Fruit fly (Drosophila melanogaster) whole organism, embryonic: ENCODE data around the gene Taf11.
A peak's percentile ranks its signal among the peaks of the same experiment; 100 is the strongest.

Experiments used
- Atf6 ChIP-seq: fragments of 200-800 bp; sonication (Bioruptor generic); IDR thresholded peaks from 2 replicates; pipeline ENCODE4 v1.3.6; 2022; ENCODE audit warnings: missing biosample characterization, missing genetic modification characterization
- Awh ChIP-seq: fragments of 200-800 bp; sonication (Bioruptor generic); IDR thresholded peaks from 2 replicates; pipeline ENCODE4, ENCODE4 v1.3.6; 2022; ENCODE audit warnings: missing biosample characterization, missing genetic modification characterization
- BEAF-32 ChIP-seq: fragments of 200-800 bp; sonication (Bioruptor generic); optimal IDR thresholded peaks from 3 replicates; lab custom pipeline; 2017; ENCODE audit warnings: missing biosample characterization, missing genetic modification characterization, mild to moderate bottlenecking, moderate library complexity, missing genetic modification reagents
- BtbVII ChIP-seq: fragments of 200-800 bp; sonication (Bioruptor generic); optimal IDR thresholded peaks from 3 replicates; lab custom pipeline; 2017; ENCODE audit warnings: missing biosample characterization, mild to moderate bottlenecking, missing genetic modification characterization
- C15 ChIP-seq: fragments of 200-800 bp; sonication (Bioruptor generic); IDR thresholded peaks from 3 replicates; pipeline ENCODE4 v1.3.6; 2022; ENCODE audit warnings: missing biosample characterization, missing genetic modification characterization
- CG10274 ChIP-seq: fragments of 200-800 bp; sonication (Bioruptor generic); optimal IDR thresholded peaks from 3 replicates; lab custom pipeline; 2017; ENCODE audit warnings: missing biosample characterization, mild to moderate bottlenecking, missing genetic modification characterization
- CG12236 ChIP-seq: fragments of 200-800 bp; sonication (Bioruptor generic); optimal IDR thresholded peaks from 2 replicates; lab custom pipeline; 2016; ENCODE audit warnings: missing biosample characterization, missing genetic modification characterization
- CG12299 ChIP-seq: fragments of 200-800 bp; sonication (Bioruptor generic); optimal IDR thresholded peaks from 2 replicates; lab custom pipeline; 2018; ENCODE audit warnings: missing biosample characterization, mild to moderate bottlenecking, missing genetic modification characterization
- CG14050 ChIP-seq: fragments of 200-800 bp; sonication (Bioruptor generic); IDR thresholded peaks from 3 replicates; pipeline ENCODE4 v1.3.6; 2022; ENCODE audit warnings: missing biosample characterization, missing genetic modification characterization
- CG15011 ChIP-seq: fragments of 200-800 bp; sonication (Bioruptor generic); optimal IDR thresholded peaks from 3 replicates; lab custom pipeline; 2018; ENCODE audit warnings: missing biosample characterization, mild to moderate bottlenecking, missing genetic modification characterization
- CG16863 ChIP-seq: fragments of 200-800 bp; sonication (Bioruptor generic); optimal IDR thresholded peaks from 3 replicates; lab custom pipeline; 2016; ENCODE audit warnings: missing biosample characterization, missing genetic modification characterization
- CG17802 ChIP-seq: fragments of 200-800 bp; sonication (Bioruptor generic); optimal IDR thresholded peaks from 2 replicates; lab custom pipeline; 2018; ENCODE audit warnings: missing biosample characterization, mild to moderate bottlenecking, missing genetic modification characterization, moderate library complexity
- CG17829 ChIP-seq: fragments of 200-800 bp; optimal IDR thresholded peaks from 2 replicates; lab custom pipeline; 2019; ENCODE audit warnings: missing biosample characterization, mild to moderate bottlenecking, missing genetic modification characterization, moderate library complexity
- CG18599 ChIP-seq: fragments of 200-800 bp; sonication (Bioruptor generic); optimal IDR thresholded peaks from 3 replicates; lab custom pipeline; 2017; ENCODE audit warnings: missing biosample characterization, missing genetic modification characterization, mild to moderate bottlenecking, moderate library complexity, missing genetic modification reagents
- CG18619 ChIP-seq: fragments of 200-800 bp; sonication (Bioruptor generic); optimal IDR thresholded peaks from 3 replicates; lab custom pipeline; 2017; ENCODE audit warnings: missing biosample characterization, mild to moderate bottlenecking, missing genetic modification characterization
- CG32532 ChIP-seq: fragments of 200-800 bp; sonication (Bioruptor generic); IDR thresholded peaks from 2 replicates; pipeline ENCODE4 v1.3.6; 2022; ENCODE audit warnings: missing biosample characterization, missing genetic modification characterization
- CG34224 ChIP-seq: fragments of 200-800 bp; sonication (Bioruptor generic); IDR thresholded peaks from 3 replicates; pipeline ENCODE4 v1.3.6; 2022; ENCODE audit warnings: missing biosample characterization, missing genetic modification characterization; ENCODE audit not compliant: partially characterized antibody
- CG3847 ChIP-seq: fragments of 200-800 bp; sonication (Bioruptor generic); IDR thresholded peaks from 2 replicates; pipeline ENCODE4 v1.3.6; 2022; ENCODE audit warnings: missing biosample characterization, missing genetic modification characterization
- CG8388 ChIP-seq: fragments of 200-800 bp; sonication (Bioruptor generic); optimal IDR thresholded peaks from 2 replicates; lab custom pipeline; 2019; ENCODE audit warnings: missing biosample characterization, mild to moderate bottlenecking, missing genetic modification characterization, moderate library complexity
- CG9797 ChIP-seq: fragments of 200-800 bp; sonication (Bioruptor generic); optimal IDR thresholded peaks from 3 replicates; lab custom pipeline; 2018; ENCODE audit warnings: missing biosample characterization, mild to moderate bottlenecking, missing genetic modification characterization
- CG9876 ChIP-seq: fragments of 200-800 bp; sonication (Bioruptor generic); optimal IDR thresholded peaks from 2 replicates; lab custom pipeline; 2016; ENCODE audit warnings: missing biosample characterization, missing genetic modification characterization
- Dbx ChIP-seq: fragments of 200-800 bp; sonication (Bioruptor generic); IDR thresholded peaks from 3 replicates; pipeline ENCODE4 v1.3.6; 2022; ENCODE audit warnings: missing biosample characterization, missing genetic modification characterization
- Doc2 ChIP-seq: fragments of 200-800 bp; sonication (Bioruptor generic); IDR thresholded peaks from 2 replicates; pipeline ENCODE4 v1.3.6; 2022; ENCODE audit warnings: missing biosample characterization, missing genetic modification characterization
- E2f2 ChIP-seq: fragments of 200-800 bp; sonication (Bioruptor generic); IDR thresholded peaks from 2 replicates; pipeline ENCODE4 v1.3.6; 2022; ENCODE audit warnings: missing biosample characterization, missing genetic modification characterization
- HLH4C ChIP-seq: fragments of 200-800 bp; sonication (Bioruptor generic); IDR thresholded peaks from 3 replicates; pipeline ENCODE4 v1.3.6; 2022; ENCODE audit warnings: missing biosample characterization, missing genetic modification characterization; ENCODE audit not compliant: partially characterized antibody
- Hmr ChIP-seq: fragments of 200-800 bp; sonication (Bioruptor generic); optimal IDR thresholded peaks from 3 replicates; lab custom pipeline; 2017; ENCODE audit warnings: mild to moderate bottlenecking, missing biosample characterization, missing genetic modification reagents, missing genetic modification characterization
- Hr51 ChIP-seq, 2 experiments: fragments of 200-800 bp; sonication (Bioruptor generic); optimal IDR thresholded peaks; 2 replicates in 1 of 2; 3 replicates in 1 of 2; lab custom pipeline; 2016 to 2018; ENCODE audit warnings: missing biosample characterization in 2 of 2, missing genetic modification characterization in 2 of 2, mild to moderate bottlenecking in 1 of 2, moderate library complexity in 1 of 2
- Lhr ChIP-seq: fragments of 200-800 bp; sonication (Bioruptor generic); optimal IDR thresholded peaks from 3 replicates; lab custom pipeline; 2017; ENCODE audit warnings: mild to moderate bottlenecking, missing biosample characterization, missing genetic modification reagents, missing genetic modification characterization
- Nf-YB ChIP-seq: fragments of 200-800 bp; sonication (Bioruptor generic); optimal IDR thresholded peaks from 3 replicates; lab custom pipeline; 2019; ENCODE audit warnings: missing biosample characterization, mild to moderate bottlenecking, missing genetic modification characterization, moderate library complexity
- NfI ChIP-seq: fragments of 200-800 bp; sonication (Bioruptor generic); optimal IDR thresholded peaks from 3 replicates; lab custom pipeline; 2018; ENCODE audit warnings: missing biosample characterization, mild to moderate bottlenecking, missing genetic modification characterization, moderate library complexity
- Ptx1 ChIP-seq: fragments of 200-800 bp; sonication (Bioruptor generic); IDR thresholded peaks from 2 replicates; pipeline ENCODE4 v1.3.6; 2022; ENCODE audit warnings: missing biosample characterization, missing genetic modification characterization
- Rx ChIP-seq: fragments of 200-800 bp; sonication (Bioruptor generic); IDR thresholded peaks from 2 replicates; pipeline ENCODE4 v1.3.6; 2022; ENCODE audit warnings: missing biosample characterization, missing genetic modification characterization
- Scr ChIP-seq: fragments of 200-800 bp; sonication (Bioruptor generic); IDR thresholded peaks from 2 replicates; pipeline ENCODE4 v1.3.6; 2022; ENCODE audit warnings: missing biosample characterization, missing genetic modification characterization; ENCODE audit not compliant: partially characterized antibody
- Six4 ChIP-seq: fragments of 200-800 bp; sonication (Bioruptor generic); optimal IDR thresholded peaks from 2 replicates; lab custom pipeline; 2016; ENCODE audit warnings: missing biosample characterization, missing genetic modification characterization
- Sry-δ ChIP-seq: fragments of 200-800 bp; sonication (Bioruptor generic); optimal IDR thresholded peaks from 2 replicates; lab custom pipeline; 2016; ENCODE audit warnings: missing biosample characterization, missing genetic modification characterization
- Tbp ChIP-seq: fragments of >200 bp; optimal IDR thresholded peaks from 2 replicates; lab custom pipeline; 2018; ENCODE audit warnings: missing biosample characterization, missing genetic modification characterization
- ap ChIP-seq: fragments of 200-800 bp; sonication (Bioruptor generic); IDR thresholded peaks from 2 replicates; pipeline ENCODE4 v1.3.6; 2022; ENCODE audit warnings: missing biosample characterization, missing genetic modification characterization
- chif ChIP-seq, 2 experiments: fragments of 200-800 bp; sonication (Bioruptor generic); optimal IDR thresholded peaks; 3 replicates each; lab custom pipeline; 2016; ENCODE audit warnings: missing biosample characterization in 2 of 2, missing genetic modification characterization in 2 of 2
- ci ChIP-seq: fragments of 200-800 bp; sonication (Bioruptor generic); IDR thresholded peaks from 3 replicates; pipeline ENCODE4 v1.3.6; 2022; ENCODE audit warnings: missing biosample characterization, missing genetic modification characterization
- kay ChIP-seq: fragments of 200-800 bp; sonication (Bioruptor generic); optimal IDR thresholded peaks from 2 replicates; lab custom pipeline; 2016; ENCODE audit warnings: missing biosample characterization, missing genetic modification characterization
- lab ChIP-seq: fragments of 200-800 bp; sonication (Bioruptor generic); optimal IDR thresholded peaks from 3 replicates; lab custom pipeline; 2017; ENCODE audit warnings: missing biosample characterization, missing genetic modification characterization, mild to moderate bottlenecking, moderate library complexity, missing genetic modification reagents
- nerfin-1 ChIP-seq: fragments of 200-800 bp; sonication (Bioruptor generic); optimal IDR thresholded peaks from 3 replicates; lab custom pipeline; 2019; ENCODE audit warnings: missing biosample characterization, mild to moderate bottlenecking, missing genetic modification characterization, moderate library complexity
- pum ChIP-seq: fragments of 200-800 bp; sonication (Bioruptor generic); optimal IDR thresholded peaks from 2 replicates; lab custom pipeline; 2016; ENCODE audit warnings: missing biosample characterization, missing genetic modification characterization
- sc ChIP-seq, 3 experiments: fragments of >200 bp in 2 of 3; fragments of 200-800 bp in 1 of 3; sonication (Bioruptor generic) in 1 of 3; optimal IDR thresholded peaks; 2 replicates in 2 of 3; 3 replicates in 1 of 3; lab custom pipeline; 2017; ENCODE audit warnings: mild to moderate bottlenecking in 1 of 3, missing biosample characterization in 1 of 3, missing genetic modification characterization in 1 of 3, missing genetic modification reagents in 1 of 3
- sisA ChIP-seq: fragments of 200-800 bp; sonication (Bioruptor generic); IDR thresholded peaks from 2 replicates; pipeline ENCODE4 v1.3.6; 2022; ENCODE audit warnings: missing biosample characterization, missing genetic modification characterization
- stwl ChIP-seq: fragments of 200-800 bp; sonication (Bioruptor generic); optimal IDR thresholded peaks from 3 replicates; lab custom pipeline; 2018; ENCODE audit warnings: missing biosample characterization, mild to moderate bottlenecking, missing genetic modification characterization, moderate library complexity
- sug ChIP-seq: fragments of 200-800 bp; optimal IDR thresholded peaks from 2 replicates; lab custom pipeline; 2019; ENCODE audit warnings: missing biosample characterization, mild to moderate bottlenecking, missing genetic modification characterization, moderate library complexity
- tna ChIP-seq: fragments of 200-800 bp; sonication (Bioruptor generic); IDR thresholded peaks from 2 replicates; pipeline ENCODE4 v1.3.6; 2022; ENCODE audit warnings: missing biosample characterization, missing genetic modification characterization; ENCODE audit not compliant: partially characterized antibody
- ttk ChIP-seq: fragments of 200-800 bp; sonication (Bioruptor generic); IDR thresholded peaks from 2 replicates; pipeline ENCODE4 v2.1.2; 2022; ENCODE audit warnings: missing biosample characterization, missing genetic modification characterization

Taf11 gene

DNA sequence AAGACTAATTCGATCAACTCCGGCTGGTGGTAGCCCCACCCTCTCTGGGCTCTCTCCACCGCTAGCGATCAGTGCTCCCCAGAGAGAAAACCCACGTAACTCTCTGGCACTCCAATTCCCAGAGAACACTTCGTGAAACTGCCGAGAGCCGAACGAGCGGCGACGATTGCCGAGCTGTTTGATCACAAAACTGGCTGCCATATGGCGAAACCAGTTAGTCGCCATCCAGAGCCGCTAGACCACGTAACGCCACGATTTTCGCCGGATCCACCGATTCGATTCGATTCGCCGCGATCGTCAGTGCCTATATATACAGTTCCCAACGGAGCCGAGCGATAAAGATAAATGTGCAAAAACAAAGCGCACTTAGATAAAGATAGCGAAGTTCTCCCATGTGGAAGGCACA is 19.1 kb upstream of the Taf11 start, which contains the start of gene IP3K1 (continued):
- TF ChIP-seq Lhr (GFP tag; lab: Kevin White, UChicago) (no peak), E2f2 (GFP tag; lab: Robert Waterston, UW) (peak; percentile 45; the same call in 1 of the 2 replicates), chif (GFP tag; optimal IDR thresholded peaks at IDR 0.05; lab: Kevin White, UChicago) (no peak), ci (peak; percentile 73; the same call in 2 of the 3 replicates), CG9876 (no peak), stwl (tag; lab: Kevin White, UChicago) (peak; percentile 1), CG8388 (peak; percentile 4), Rx (GFP tag; lab: Robert Waterston, UW) (no peak), C15 (GFP tag; lab: Robert Waterston, UW) (no peak), CG17802 (tag; lab: Kevin White, UChicago) (no peak), CG12236 (GFP tag; lab: Kevin White, UChicago) (no peak), Sry-δ (GFP tag; lab: Kevin White, UChicago) (no peak), Scr (GFP tag; lab: Robert Waterston, UW) (peak; percentile 43; the same call in 1 of the 2 replicates), pum (GFP tag; lab: Kevin White, UChicago) (no peak), CG32532 (GFP tag; lab: Robert Waterston, UW) (peak; percentile 83), CG18619 (GFP tag; lab: Kevin White, UChicago) (no peak), Doc2 (GFP tag; lab: Robert Waterston, UW) (no peak), Dbx (GFP tag; lab: Robert Waterston, UW) (peak; percentile 75; the same call in 2 of the 3 replicates), sug (peak; percentile 75), Nf-YB (GFP tag; lab: Kevin White, UChicago) (no peak), nerfin-1 (tag; lab: Kevin White, UChicago) (no peak), ttk (GFP tag; lab: Robert Waterston, UW) (peak; percentile 29; the same call in 1 of the 2 replicates), CG34224 (GFP tag; lab: Robert Waterston, UW) (peak; percentile 74), CG3847 (GFP tag; lab: Robert Waterston, UW) (no peak), ap (GFP tag; lab: Robert Waterston, UW) (0 out of 2 replicates have a peak, but pooled peaks have one; percentile 8), CG18599 (GFP tag; lab: Kevin White, UChicago) (peak; percentile 45), Ptx1 (0 out of 2 replicates have a peak, but pooled peaks have one; percentile 7), CG17829 (peak; percentile 38), NfI (GFP tag; lab: Kevin White, UChicago) (peak; percentile 3), BEAF-32 (GFP tag; lab: Kevin White, UChicago) (no peak), CG12299 (tag; lab: Kevin White, UChicago) (peak; percentile 25), lab (GFP tag; lab: Kevin White, UChicago) (peak; percentile 81), tna (GFP tag; lab: Robert Waterston, UW) (no peak; the same call in 1 of the 2 replicates), Hr51 (GFP tag; optimal IDR thresholded peaks at IDR 0.05; lab: Kevin White, UChicago) (no peak), CG10274 (GFP tag; lab: Kevin White, UChicago) (no peak), BtbVII (peak; percentile 62), sc (optimal IDR thresholded peaks at IDR 0.05; lab: Kevin White, UChicago) (no peak), sc (GFP tag; optimal IDR thresholded peaks at IDR 0.05; lab: Kevin White, UChicago) (no peak), Awh (GFP tag; lab: Robert Waterston, UW) (peak; percentile 44; the same call in 1 of the 2 replicates), Atf6 (peak; percentile 59), CG15011 (GFP tag; lab: Kevin White, UChicago) (no peak), sisA (GFP tag; lab: Robert Waterston, UW) (no peak), CG16863 (GFP tag; lab: Kevin White, UChicago) (no peak), Hmr (GFP tag; lab: Kevin White, UChicago) (peak; percentile 51), Six4 (GFP tag; lab: Kevin White, UChicago) (no peak), HLH4C (peak; percentile 35; the same call in 1 of the 3 replicates), CG9797 (GFP tag; lab: Kevin White, UChicago) (no peak), Tbp (GFP tag; lab: Kevin White, UChicago) (no peak), CG14050 (GFP tag; lab: Robert Waterston, UW) (no peak), kay (GFP tag; lab: Kevin White, UChicago) (no peak)
